Worm (Caenorhabditis elegans) whole organism, L4/young adult: ENCODE data around the gene oac-41.

ENCODE experiments used
- W03F9.2 ChIP-seq: fragments of 150-350 bp; optimal IDR thresholded peaks from 2 replicates; lab custom pipeline; 2014; ENCODE audit warnings: missing biosample characterization, missing genetic modification characterization
- him-1 ChIP-seq: sonication (generic microtip); optimal IDR thresholded peaks from 2 replicates; lab custom pipeline; 2016; ENCODE audit warnings: missing genotype, missing genetic modification reagents, missing genetic modification characterization, missing compliant biosample characterization

DNA sequence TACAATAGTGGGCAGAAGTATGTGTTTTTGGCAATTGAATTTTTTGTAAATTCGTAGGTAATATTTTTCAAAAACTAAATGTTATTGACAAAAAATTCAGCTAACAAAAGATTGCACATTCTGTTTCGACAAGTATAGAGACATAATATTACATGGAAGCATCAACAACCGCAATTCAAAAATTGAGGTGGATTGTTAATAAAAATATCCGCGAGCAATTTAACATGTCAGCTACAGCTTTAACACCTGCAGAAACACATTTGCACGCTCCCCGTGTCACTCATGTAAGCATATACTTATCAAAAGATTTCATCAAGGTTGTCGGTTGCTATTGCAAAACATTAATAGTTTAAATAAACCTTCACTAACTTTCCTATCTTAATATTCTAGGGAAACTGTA lies 13.7 kb upstream of the oac-41 start, which contains the start of gene srsx-34:
- TF ChIP-seq W03F9.2 (tag; lab: Kevin White, UChicago), result no peak
- TF ChIP-seq him-1 (tag; lab: Kevin White, UChicago), result no peak
